Worm (Caenorhabditis elegans) whole organism, L2 larva: ENCODE measurements around the gene F46B3.15.

Experiments
- R02D3.7 ChIP-seq: fragments of 150-350 bp; optimal IDR thresholded peaks from 2 replicates; lab custom pipeline; 2014; ENCODE audit warnings: missing biosample characterization, missing genetic modification characterization
- Y55F3AM.14 ChIP-seq: fragments of 200-800 bp; sonication (Bioruptor generic); optimal IDR thresholded peaks from 2 replicates; lab custom pipeline; 2018; ENCODE audit warnings: mild to moderate bottlenecking, missing genetic modification characterization, missing compliant biosample characterization
- ZK546.5 ChIP-seq: sonication (generic microtip); optimal IDR thresholded peaks from 2 replicates; lab custom pipeline; 2017; ENCODE audit warnings: missing biosample characterization, missing genetic modification characterization
- alr-1 ChIP-seq: fragments of 150-350 bp; optimal IDR thresholded peaks from 2 replicates; lab custom pipeline; 2014; ENCODE audit warnings: missing biosample characterization, missing genetic modification characterization
- blmp-1 ChIP-seq: sonication (generic microtip); optimal IDR thresholded peaks from 2 replicates; lab custom pipeline; 2017; ENCODE audit warnings: missing genetic modification characterization, mild to moderate bottlenecking, missing compliant biosample characterization, antibody characterized with exemption, moderate library complexity; ENCODE audit not compliant: insufficient read depth
- ceh-16 ChIP-seq: fragments of 150-350 bp; optimal IDR thresholded peaks from 2 replicates; lab custom pipeline; 2014; ENCODE audit warnings: missing biosample characterization, missing genetic modification characterization
- ceh-82 ChIP-seq: fragments of 150-350 bp; optimal IDR thresholded peaks from 2 replicates; lab custom pipeline; 2014; ENCODE audit warnings: missing biosample characterization, missing genetic modification characterization
- crh-2 ChIP-seq: sonication (generic microtip); optimal IDR thresholded peaks from 2 replicates; lab custom pipeline; 2017; ENCODE audit warnings: missing biosample characterization, missing genetic modification characterization
- egl-27 ChIP-seq: sonication (generic microtip); optimal IDR thresholded peaks from 3 replicates; lab custom pipeline; 2017; ENCODE audit warnings: missing biosample characterization, missing genetic modification reagents, missing genetic modification characterization
- elt-1 ChIP-seq: fragments of 150-350 bp; optimal IDR thresholded peaks from 2 replicates; lab custom pipeline; 2014; ENCODE audit warnings: missing biosample characterization, missing genetic modification characterization
- fos-1 ChIP-seq: fragments of 150-350 bp; optimal IDR thresholded peaks from 2 replicates; lab custom pipeline; 2014; ENCODE audit warnings: missing biosample characterization, missing genetic modification characterization
- gmeb-1 ChIP-seq: fragments of 150-350 bp; optimal IDR thresholded peaks from 2 replicates; lab custom pipeline; 2014; ENCODE audit warnings: missing biosample characterization, missing genetic modification characterization
- lin-13 ChIP-seq: fragments of 150-350 bp; optimal IDR thresholded peaks from 2 replicates; lab custom pipeline; 2014; ENCODE audit warnings: missing biosample characterization, missing genetic modification reagents, missing genetic modification characterization
- lin-39 ChIP-seq: fragments of 150-350 bp; optimal IDR thresholded peaks from 2 replicates; lab custom pipeline; 2014; ENCODE audit warnings: missing biosample characterization, missing genetic modification reagents, missing genetic modification characterization
- lsy-2 ChIP-seq, 2 experiments: fragments of 150-350 bp in 1 of 2; sonication (generic microtip) in 1 of 2; optimal IDR thresholded peaks; 2 replicates each; lab custom pipeline; 2014 to 2017; ENCODE audit warnings: missing biosample characterization in 2 of 2, missing genetic modification characterization in 2 of 2
- mab-5 ChIP-seq: fragments of 150-350 bp; optimal IDR thresholded peaks from 2 replicates; lab custom pipeline; 2014; ENCODE audit warnings: missing biosample characterization, missing genetic modification characterization
- mbf-1 ChIP-seq: sonication (generic microtip); optimal IDR thresholded peaks from 2 replicates; lab custom pipeline; 2017; ENCODE audit warnings: missing biosample characterization, missing genetic modification characterization
- nhr-10 ChIP-seq: sonication (generic microtip); optimal IDR thresholded peaks from 2 replicates; lab custom pipeline; 2017; ENCODE audit warnings: missing biosample characterization, missing genetic modification characterization
- nhr-11 ChIP-seq: fragments of 150-350 bp; optimal IDR thresholded peaks from 2 replicates; lab custom pipeline; 2014; ENCODE audit warnings: missing biosample characterization, missing genetic modification characterization
- nhr-12 ChIP-seq: fragments of 150-350 bp; optimal IDR thresholded peaks from 2 replicates; lab custom pipeline; 2014; ENCODE audit warnings: missing biosample characterization, missing genetic modification characterization
- nhr-129 ChIP-seq: fragments of 150-350 bp; optimal IDR thresholded peaks from 2 replicates; lab custom pipeline; 2014; ENCODE audit warnings: missing biosample characterization, missing genetic modification characterization
- nhr-21 ChIP-seq: fragments of 150-350 bp; optimal IDR thresholded peaks from 2 replicates; lab custom pipeline; 2014; ENCODE audit warnings: missing biosample characterization, missing genetic modification characterization
- nhr-23 ChIP-seq: fragments of 150-350 bp; optimal IDR thresholded peaks from 2 replicates; lab custom pipeline; 2014; ENCODE audit warnings: missing biosample characterization, missing genetic modification reagents, missing genetic modification characterization
- nhr-6 ChIP-seq: fragments of 150-350 bp; optimal IDR thresholded peaks from 2 replicates; lab custom pipeline; 2014; ENCODE audit warnings: missing biosample characterization, missing genetic modification characterization
- nhr-77 ChIP-seq: fragments of 150-350 bp; optimal IDR thresholded peaks from 2 replicates; lab custom pipeline; 2014; ENCODE audit warnings: missing biosample characterization, missing genetic modification characterization
- peb-1 ChIP-seq: fragments of 150-350 bp; optimal IDR thresholded peaks from 2 replicates; lab custom pipeline; 2014; ENCODE audit warnings: missing biosample characterization, missing genetic modification characterization
- sem-4 ChIP-seq: fragments of 150-350 bp; optimal IDR thresholded peaks from 2 replicates; lab custom pipeline; 2014; ENCODE audit warnings: missing biosample characterization, missing genetic modification reagents, missing genetic modification characterization
- skn-1 ChIP-seq: sonication (generic microtip); optimal IDR thresholded peaks from 2 replicates; lab custom pipeline; 2017; ENCODE audit warnings: missing biosample characterization, missing genetic modification characterization
- sma-3 ChIP-seq: sonication (generic microtip); optimal IDR thresholded peaks from 2 replicates; lab custom pipeline; 2016; ENCODE audit warnings: missing genetic modification reagents, missing genetic modification characterization, missing compliant biosample characterization
- sma-9 ChIP-seq, 2 experiments: fragments of 150-350 bp in 1 of 2; sonication (generic microtip) in 1 of 2; optimal IDR thresholded peaks; 2 replicates each; lab custom pipeline; 2014 to 2016; ENCODE audit warnings: missing genetic modification characterization in 2 of 2, mild to moderate bottlenecking in 1 of 2, missing biosample characterization in 1 of 2, missing compliant biosample characterization in 1 of 2, missing genetic modification reagents in 1 of 2, moderate library complexity in 1 of 2
- snpc-4 ChIP-seq: fragments of 150-350 bp; optimal IDR thresholded peaks from 2 replicates; lab custom pipeline; 2014; ENCODE audit warnings: missing biosample characterization, missing genetic modification characterization
- zag-1 ChIP-seq: fragments of 150-350 bp; optimal IDR thresholded peaks from 2 replicates; lab custom pipeline; 2014; ENCODE audit warnings: missing biosample characterization, missing genetic modification characterization
- ztf-1 ChIP-seq: fragments of 200-800 bp; sonication (Bioruptor generic); conservative IDR thresholded peaks from 2 replicates; pipeline ENCODE4 v1.3.6; 2022; ENCODE audit warnings: missing genetic modification characterization, missing compliant biosample characterization
- ztf-11 ChIP-seq: sonication (generic microtip); optimal IDR thresholded peaks from 2 replicates; lab custom pipeline; 2017; ENCODE audit warnings: missing biosample characterization, missing genetic modification characterization
- ztf-4 ChIP-seq: fragments of 150-350 bp; optimal IDR thresholded peaks from 2 replicates; lab custom pipeline; 2014; ENCODE audit warnings: missing biosample characterization, missing genetic modification characterization

Gene F46B3.15

DNA sequence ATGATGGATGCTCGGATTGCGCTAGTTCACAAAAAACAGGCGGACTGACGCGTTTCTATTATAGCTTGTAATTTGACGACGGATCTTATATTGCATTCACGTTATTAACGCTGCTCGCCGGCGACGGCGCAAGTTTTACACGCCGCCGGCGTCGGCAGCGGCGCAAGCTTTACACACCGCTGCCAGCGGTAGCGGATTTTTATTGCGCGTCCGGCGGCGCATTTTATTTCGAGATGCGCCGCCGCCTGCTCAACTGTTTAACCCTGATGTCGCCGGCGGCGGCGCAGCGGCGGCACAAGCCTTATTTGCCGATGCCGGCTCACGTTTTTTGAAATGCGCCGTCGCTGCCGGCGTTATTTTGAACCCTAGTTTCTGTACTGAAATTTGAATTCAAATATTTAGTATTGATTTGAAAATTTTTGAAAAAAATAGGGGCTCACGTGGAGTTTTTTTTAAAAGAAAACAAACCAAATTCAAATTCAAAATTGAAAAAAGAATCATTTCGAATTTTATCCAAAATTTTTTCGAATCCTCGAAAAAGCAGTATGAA lies 28.8 kb downstream of the F46B3.15 start, which contains the start of gene ttr-57:
ttr-57 (plus strand) TSS at position 500 of the 550 bp plus-strand sequence.
- TF ChIP-seq snpc-4 (tag; lab: Kevin White, UChicago): no peak
- no peak for TF ChIP-seq R02D3.7 (tag; lab: Kevin White, UChicago)
- TF ChIP-seq nhr-12 (tag; lab: Kevin White, UChicago): no peak
- TF ChIP-seq ztf-1 (GFP tag; lab: Robert Waterston, UW): no peak

DNA sequence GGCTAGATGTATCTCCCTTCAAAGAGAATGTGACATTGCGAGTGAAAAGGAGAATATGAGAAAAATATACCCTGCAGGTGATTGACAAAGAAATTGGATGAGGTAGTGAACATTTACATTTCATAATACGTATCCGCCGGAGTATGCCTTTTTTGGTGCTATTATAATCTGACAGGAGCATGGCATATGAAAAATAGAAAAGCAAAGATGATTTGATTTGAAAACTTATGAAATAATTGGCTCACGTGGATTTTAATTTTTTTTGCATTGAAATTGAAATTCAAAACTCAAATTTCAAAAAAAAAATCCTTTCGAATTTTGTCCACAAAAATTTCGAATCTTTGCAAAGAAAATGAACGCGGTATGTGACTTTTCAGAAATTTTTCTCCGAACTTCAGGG lies 30.5 kb downstream of the F46B3.15 start, which contains the start of gene ttr-11:
ttr-11 (plus strand) TSS at position 301 of the 400 bp plus-strand sequence.
- no peak for TF ChIP-seq sma-9 (GFP tag; optimal IDR thresholded peaks at IDR 0.05; lab: Kevin White, UChicago)
- TF ChIP-seq sma-9 (tag; optimal IDR thresholded peaks at IDR 0.05; lab: Kevin White, UChicago): no peak
- TF ChIP-seq gmeb-1 (tag; lab: Kevin White, UChicago): no peak
- TF ChIP-seq nhr-23 (tag; lab: Kevin White, UChicago): no peak
- TF ChIP-seq Y55F3AM.14: no peak
- no peak for TF ChIP-seq elt-1
- no peak for TF ChIP-seq peb-1
- TF ChIP-seq ztf-4 (tag; lab: Kevin White, UChicago): no peak
- no peak for TF ChIP-seq ceh-16 (tag; lab: Kevin White, UChicago)
- no peak for TF ChIP-seq lin-13
- TF ChIP-seq snpc-4 (tag; lab: Kevin White, UChicago): no peak
- TF ChIP-seq lin-39 (tag; lab: Kevin White, UChicago): no peak
- no peak for TF ChIP-seq crh-2 (tag; lab: Kevin White, UChicago)
- TF ChIP-seq sma-3 (GFP tag; lab: Kevin White, UChicago): no peak
- TF ChIP-seq skn-1 (tag; lab: Kevin White, UChicago): no peak
- no peak for TF ChIP-seq sem-4

- no peak for TF ChIP-seq sma-9 (GFP tag; optimal IDR thresholded peaks at IDR 0.05; lab: Kevin White, UChicago)
- TF ChIP-seq sma-9 (tag; optimal IDR thresholded peaks at IDR 0.05; lab: Kevin White, UChicago): no peak
- no peak for TF ChIP-seq nhr-21 (tag; lab: Kevin White, UChicago)
- no peak for TF ChIP-seq zag-1 (tag; lab: Kevin White, UChicago)
- TF ChIP-seq blmp-1 (tag; lab: Kevin White, UChicago): no peak
- no peak for TF ChIP-seq Y55F3AM.14
- no peak for TF ChIP-seq nhr-129 (tag; lab: Kevin White, UChicago)
- TF ChIP-seq egl-27: no peak
These were observed 32.8 kb downstream of the F46B3.15 start for ce11 chrV:20600704-20601103.

DNA sequence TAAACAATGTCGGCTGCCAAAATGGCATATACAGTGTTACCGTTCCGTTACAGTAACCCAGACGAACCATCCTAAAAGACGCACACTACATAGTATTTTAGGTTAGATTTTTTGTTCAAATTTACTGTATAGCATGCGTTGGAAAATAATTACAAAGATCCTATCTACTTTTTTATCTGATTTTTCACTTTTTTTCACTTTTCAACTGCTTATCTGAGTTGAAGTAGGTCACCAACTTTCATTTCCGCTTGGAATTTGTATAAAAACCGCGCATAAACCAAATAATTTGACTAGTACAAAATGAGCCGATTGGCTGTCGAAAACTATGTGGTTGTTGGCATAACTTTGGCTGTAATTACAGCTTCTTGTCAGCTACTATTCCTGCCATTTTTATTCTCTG lies 33.7 kb downstream of the F46B3.15 start, which contains the start of gene col-163:
col-163 (plus strand) TSS at position 301 of the 400 bp plus-strand sequence.
- no peak for TF ChIP-seq sma-9 (GFP tag; optimal IDR thresholded peaks at IDR 0.05; lab: Kevin White, UChicago)
- no peak for TF ChIP-seq sma-9 (tag; optimal IDR thresholded peaks at IDR 0.05; lab: Kevin White, UChicago)
- TF ChIP-seq mab-5 (tag; lab: Kevin White, UChicago): no peak
- TF ChIP-seq ztf-11: no peak
- no peak for TF ChIP-seq R02D3.7 (tag; lab: Kevin White, UChicago)
- no peak for TF ChIP-seq ceh-82 (tag; lab: Kevin White, UChicago)
- TF ChIP-seq peb-1: no peak
- TF ChIP-seq Y55F3AM.14: no peak
- TF ChIP-seq lsy-2 (tag; optimal IDR thresholded peaks at IDR 0.05; lab: Kevin White, UChicago): no peak
- TF ChIP-seq mbf-1 (tag; lab: Kevin White, UChicago): no peak
- TF ChIP-seq ZK546.5: no peak
- TF ChIP-seq elt-1: no peak
- TF ChIP-seq blmp-1 (tag; lab: Kevin White, UChicago): no peak
- no peak for TF ChIP-seq crh-2 (tag; lab: Kevin White, UChicago)
- no peak for TF ChIP-seq nhr-77 (tag; lab: Kevin White, UChicago)
- TF ChIP-seq fos-1 (tag; lab: Kevin White, UChicago): no peak
- TF ChIP-seq nhr-11 (tag; lab: Kevin White, UChicago): no peak
- TF ChIP-seq nhr-129 (tag; lab: Kevin White, UChicago): no peak
- TF ChIP-seq sma-3 (GFP tag; lab: Kevin White, UChicago): no peak
- no peak for TF ChIP-seq alr-1 (tag; lab: Kevin White, UChicago)

DNA sequence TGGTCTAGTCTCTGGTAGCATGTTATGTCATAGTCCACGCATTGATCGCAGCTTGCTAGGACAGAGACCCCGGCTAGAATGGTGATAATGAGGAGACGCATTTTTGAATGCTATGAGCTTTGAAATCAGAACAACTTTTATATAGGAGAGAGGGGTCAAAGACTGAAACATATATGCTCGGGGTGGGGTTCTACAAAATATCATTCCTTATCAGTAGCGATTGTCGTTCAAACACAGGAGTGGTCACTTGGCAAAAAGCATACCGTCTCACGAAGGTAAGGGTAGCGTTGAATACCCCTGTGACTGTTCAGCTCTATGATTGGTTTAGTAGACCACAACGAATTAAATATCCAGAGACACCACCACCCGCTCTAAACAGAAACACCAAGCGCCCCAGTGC lies 36.4 kb downstream of the F46B3.15 start, which contains the start of gene F46B3.1:
F46B3.1 (minus strand) TSS at position 101 of the 400 bp plus-strand sequence.
- TF ChIP-seq ztf-4 (tag; lab: Kevin White, UChicago) (no peak), nhr-10 (tag; lab: Kevin White, UChicago) (no peak), ztf-1 (GFP tag; lab: Robert Waterston, UW) (no peak), Y55F3AM.14 (no peak), nhr-6 (tag; lab: Kevin White, UChicago) (no peak)
